Fruit fly (Drosophila melanogaster): ENCODE data around the gene PsGEF.
A peak's percentile ranks its signal among the peaks of the same experiment; 100 is the strongest.

The PsGEF gene

dm6 chrX:2396204-2396882 lies 8.9 kb upstream of the PsGEF start (continued):
- TF ChIP-seq Sox102F (GFP tag; optimal IDR thresholded peaks at IDR 0.05) (peak; percentile 29), dac (GFP tag; optimal IDR thresholded peaks at IDR 0.05) (peak; percentile 3), Hr4 (GFP tag; optimal IDR thresholded peaks at IDR 0.05) (peak; percentile 52), OdsH (GFP tag; optimal IDR thresholded peaks at IDR 0.05) (peak; percentile 61), CG4318 (GFP tag; optimal IDR thresholded peaks at IDR 0.05) (no peak), CG7368 (GFP tag; optimal IDR thresholded peaks at IDR 0.05) (no peak), Smox (GFP tag; optimal IDR thresholded peaks at IDR 0.05) (peak; percentile 50), Lpt (GFP tag; optimal IDR thresholded peaks at IDR 0.05) (peak; percentile 8), Eip78C (GFP tag) (peak; percentile 82), CG31627 (GFP tag; optimal IDR thresholded peaks at IDR 0.05) (peak; percentile 34), CG6808 (GFP tag; optimal IDR thresholded peaks at IDR 0.05) (peak; percentile 36), vri (GFP tag; optimal IDR thresholded peaks at IDR 0.05) (peak; percentile 31), Met (GFP tag; optimal IDR thresholded peaks at IDR 0.05) (peak; percentile 62), net (GFP tag; optimal IDR thresholded peaks at IDR 0.05) (peak; percentile 35), CG16779 (tag; optimal IDR thresholded peaks at IDR 0.05) (peak; percentile 13), Sox14 (GFP tag; optimal IDR thresholded peaks at IDR 0.05) (peak; percentile 40), Gug (GFP tag; IDR thresholded peaks at IDR 0.05) (no peak), CG10631 (GFP tag; optimal IDR thresholded peaks at IDR 0.05) (peak; percentile 44), salr (GFP tag; optimal IDR thresholded peaks at IDR 0.05) (peak in 1 of 2 experiments; percentile 15), lz (GFP tag; optimal IDR thresholded peaks at IDR 0.05) (peak; percentile 47), spab (GFP tag; optimal IDR thresholded peaks at IDR 0.05) (peak; percentile 20), cyc (GFP tag; optimal IDR thresholded peaks at IDR 0.05) (peak; percentile 16), CG11762 (GFP tag; optimal IDR thresholded peaks at IDR 0.05; ENCODE audit: insufficient read depth) (no peak), CG6163 (GFP tag; IDR thresholded peaks at IDR 0.05) (0 out of 3 replicates have a peak, but pooled peaks have one; percentile 25)

dm6 chrX:2394516-2394915 lies 7.1 kb upstream of the PsGEF start:
- TF ChIP-seq CG1621 (tag; optimal IDR thresholded peaks at IDR 0.05) = no peak

dm6 chrX:2383121-2383848 lies 4.2 kb downstream of the PsGEF start:
- TF ChIP-seq salr (GFP tag; optimal IDR thresholded peaks at IDR 0.05) (peak in 1 of 2 experiments; percentile 51), pdm3 (GFP tag; optimal IDR thresholded peaks at IDR 0.05) (peak; percentile 6), CG1621 (tag; optimal IDR thresholded peaks at IDR 0.05) (no peak), Hr4 (GFP tag; optimal IDR thresholded peaks at IDR 0.05) (no peak), CG6276 (GFP tag; optimal IDR thresholded peaks at IDR 0.05) (no peak), Ets21C (GFP tag; optimal IDR thresholded peaks at IDR 0.05) (no peak), CG15336 (GFP tag; IDR thresholded peaks at IDR 0.05) (no peak), CG8319 (GFP tag; optimal IDR thresholded peaks at IDR 0.05) (no peak), Hr39 (GFP tag; optimal IDR thresholded peaks at IDR 0.05) (no peak), Lpt (GFP tag; optimal IDR thresholded peaks at IDR 0.05) (no peak), CG11902 (GFP tag; optimal IDR thresholded peaks at IDR 0.05) (no peak), CG3919 (GFP tag; optimal IDR thresholded peaks at IDR 0.05) (peak; percentile 33), CG6808 (GFP tag; optimal IDR thresholded peaks at IDR 0.05) (no peak), cyc (GFP tag; optimal IDR thresholded peaks at IDR 0.05) (no peak), CG31627 (GFP tag; optimal IDR thresholded peaks at IDR 0.05) (no peak), Eip75B (GFP tag; optimal IDR thresholded peaks at IDR 0.05) (peak; percentile 21), achi (GFP tag; optimal IDR thresholded peaks at IDR 0.05) (peak; percentile 23), CG4318 (GFP tag; optimal IDR thresholded peaks at IDR 0.05) (no peak), Sox14 (GFP tag; optimal IDR thresholded peaks at IDR 0.05) (no peak), CG8632 (GFP tag; optimal IDR thresholded peaks at IDR 0.05) (peak; percentile 9), CG9139 (GFP tag; optimal IDR thresholded peaks at IDR 0.05) (peak; percentile 7), CG16779 (tag; optimal IDR thresholded peaks at IDR 0.05) (no peak), esn (GFP tag; optimal IDR thresholded peaks at IDR 0.05) (no peak), spab (GFP tag; optimal IDR thresholded peaks at IDR 0.05) (no peak), vri (GFP tag; optimal IDR thresholded peaks at IDR 0.05) (no peak), CG11762 (GFP tag; optimal IDR thresholded peaks at IDR 0.05; ENCODE audit: insufficient read depth) (no peak), fkh (GFP tag; optimal IDR thresholded peaks at IDR 0.05) (no peak), CG6792 (GFP tag; optimal IDR thresholded peaks at IDR 0.05) (peak; percentile 4), CG6854 (GFP tag; optimal IDR thresholded peaks at IDR 0.05) (peak; percentile 17), Smox (GFP tag; optimal IDR thresholded peaks at IDR 0.05) (no peak), fd85E (GFP tag; optimal IDR thresholded peaks at IDR 0.05) (no peak), CG8119 (GFP tag; IDR thresholded peaks at IDR 0.05) (no peak), lz (GFP tag; optimal IDR thresholded peaks at IDR 0.05) (peak; percentile 11), Sox15 (GFP tag; optimal IDR thresholded peaks at IDR 0.05) (no peak), dac (GFP tag; optimal IDR thresholded peaks at IDR 0.05) (no peak)
